Worm (Caenorhabditis elegans): ENCODE measurements around the gene str-13.

Gene str-13

ce11 chrV:2739607-2740006 lies 12.6 kb upstream of the str-13 start:
- TF ChIP-seq ceh-36 (tag; optimal IDR thresholded peaks at IDR 0.05): no peak
- no peak for TF ChIP-seq pes-1 (GFP tag; IDR thresholded peaks at IDR 0.05)
- no peak for TF ChIP-seq hmg-4 (GFP tag; optimal IDR thresholded peaks at IDR 0.05)
- TF ChIP-seq flt-1 (GFP tag; IDR thresholded peaks at IDR 0.05): no peak
- TF ChIP-seq tbx-37 (GFP tag; conservative IDR thresholded peaks at IDR 0.05): no peak

- no peak for TF ChIP-seq ceh-36 (tag; optimal IDR thresholded peaks at IDR 0.05)
- TF ChIP-seq flt-1 (GFP tag; IDR thresholded peaks at IDR 0.05): no peak
- TF ChIP-seq aly-1 (tag; optimal IDR thresholded peaks at IDR 0.05): no peak
- TF ChIP-seq ets-7 (tag; optimal IDR thresholded peaks at IDR 0.05): no peak
- no peak for TF ChIP-seq ama-1 (optimal IDR thresholded peaks at IDR 0.05)
- no peak for TF ChIP-seq tbx-11 (GFP tag; IDR thresholded peaks at IDR 0.05)
- TF ChIP-seq ceh-13 (GFP tag; optimal IDR thresholded peaks at IDR 0.05): no peak
- TF ChIP-seq pes-1 (GFP tag; IDR thresholded peaks at IDR 0.05): no peak
- TF ChIP-seq B0310.2 (tag; optimal IDR thresholded peaks at IDR 0.05): no peak
- no peak for TF ChIP-seq hnd-1 (tag; optimal IDR thresholded peaks at IDR 0.05)
- no peak for TF ChIP-seq sea-1 (GFP tag; conservative IDR thresholded peaks at IDR 0.05)
- TF ChIP-seq scrt-1 (GFP tag; IDR thresholded peaks at IDR 0.05): no peak
- no peak for TF ChIP-seq hmbx-1 (tag; optimal IDR thresholded peaks at IDR 0.05)
- TF ChIP-seq tbx-37 (GFP tag; conservative IDR thresholded peaks at IDR 0.05): no peak
- TF ChIP-seq hmg-4 (GFP tag; optimal IDR thresholded peaks at IDR 0.05): no peak
Observed at ce11 chrV:2738174-2738573, 11.2 kb upstream of the str-13 start, which contains the start of gene srg-56. Gene srg-56 (minus strand): TSS chrV:2738274.

- TF ChIP-seq sea-1 (GFP tag; conservative IDR thresholded peaks at IDR 0.05): no peak
- TF ChIP-seq ets-7 (tag; optimal IDR thresholded peaks at IDR 0.05): no peak
- TF ChIP-seq ama-1 (optimal IDR thresholded peaks at IDR 0.05): no peak
- no peak for TF ChIP-seq flt-1 (GFP tag; IDR thresholded peaks at IDR 0.05)
- no peak for TF ChIP-seq scrt-1 (GFP tag; IDR thresholded peaks at IDR 0.05)
- no peak for TF ChIP-seq tbx-37 (GFP tag; conservative IDR thresholded peaks at IDR 0.05)
- no peak for TF ChIP-seq tbx-11 (GFP tag; IDR thresholded peaks at IDR 0.05)
- no peak for TF ChIP-seq B0310.2 (tag; optimal IDR thresholded peaks at IDR 0.05)
- no peak for TF ChIP-seq F13C5.2 (tag; optimal IDR thresholded peaks at IDR 0.05)
- no peak for TF ChIP-seq hmg-4 (GFP tag; optimal IDR thresholded peaks at IDR 0.05)
- TF ChIP-seq ceh-36 (tag; optimal IDR thresholded peaks at IDR 0.05): no peak
- TF ChIP-seq hmbx-1 (tag; optimal IDR thresholded peaks at IDR 0.05): no peak
- no peak for TF ChIP-seq ceh-13 (GFP tag; optimal IDR thresholded peaks at IDR 0.05)
- TF ChIP-seq tra-4 (tag; optimal IDR thresholded peaks at IDR 0.05): no peak
- no peak for TF ChIP-seq pes-1 (GFP tag; IDR thresholded peaks at IDR 0.05)
Observed at ce11 chrV:2734360-2734759, 7.4 kb upstream of the str-13 start, which contains the start of gene srg-57. Gene srg-57 (minus strand): TSS chrV:2734460.

- TF ChIP-seq tbx-37 (GFP tag; conservative IDR thresholded peaks at IDR 0.05): no peak
- TF ChIP-seq flt-1 (GFP tag; IDR thresholded peaks at IDR 0.05): no peak
- no peak for TF ChIP-seq hmbx-1 (tag; optimal IDR thresholded peaks at IDR 0.05)
- TF ChIP-seq scrt-1 (GFP tag; IDR thresholded peaks at IDR 0.05): no peak
- TF ChIP-seq sea-1 (GFP tag; conservative IDR thresholded peaks at IDR 0.05): no peak
- no peak for TF ChIP-seq B0310.2 (tag; optimal IDR thresholded peaks at IDR 0.05)
- no peak for TF ChIP-seq ets-7 (tag; optimal IDR thresholded peaks at IDR 0.05)
- no peak for TF ChIP-seq ceh-13 (GFP tag; optimal IDR thresholded peaks at IDR 0.05)
- TF ChIP-seq hnd-1 (tag; optimal IDR thresholded peaks at IDR 0.05): no peak
- TF ChIP-seq hmg-4 (GFP tag; optimal IDR thresholded peaks at IDR 0.05): no peak
- no peak for TF ChIP-seq pes-1 (GFP tag; IDR thresholded peaks at IDR 0.05)
- no peak for TF ChIP-seq aly-1 (tag; optimal IDR thresholded peaks at IDR 0.05)
- no peak for TF ChIP-seq F13C5.2 (tag; optimal IDR thresholded peaks at IDR 0.05)
- no peak for TF ChIP-seq tra-4 (tag; optimal IDR thresholded peaks at IDR 0.05)
- no peak for TF ChIP-seq ama-1 (optimal IDR thresholded peaks at IDR 0.05)
Observed at ce11 chrV:2730784-2731480, 3.9 kb upstream of the str-13 start, which contains the start of gene dod-3. Gene dod-3 (minus strand): TSS chrV:2731098.

- TF ChIP-seq hnd-1 (tag; optimal IDR thresholded peaks at IDR 0.05) (no peak), sea-1 (GFP tag; conservative IDR thresholded peaks at IDR 0.05) (no peak), flt-1 (GFP tag; IDR thresholded peaks at IDR 0.05) (no peak), ceh-13 (GFP tag; optimal IDR thresholded peaks at IDR 0.05) (no peak), F13C5.2 (tag; optimal IDR thresholded peaks at IDR 0.05) (no peak), B0310.2 (tag; optimal IDR thresholded peaks at IDR 0.05) (no peak), tbx-37 (GFP tag; conservative IDR thresholded peaks at IDR 0.05) (no peak), pes-1 (GFP tag; IDR thresholded peaks at IDR 0.05) (no peak), ama-1 (optimal IDR thresholded peaks at IDR 0.05) (no peak), hmbx-1 (tag; optimal IDR thresholded peaks at IDR 0.05) (no peak), scrt-1 (GFP tag; IDR thresholded peaks at IDR 0.05) (no peak), ets-7 (tag; optimal IDR thresholded peaks at IDR 0.05) (no peak), ceh-36 (tag; optimal IDR thresholded peaks at IDR 0.05) (no peak), tbx-11 (GFP tag; IDR thresholded peaks at IDR 0.05) (no peak), aly-1 (tag; optimal IDR thresholded peaks at IDR 0.05) (no peak), hmg-4 (GFP tag; optimal IDR thresholded peaks at IDR 0.05) (no peak), tra-4 (tag; optimal IDR thresholded peaks at IDR 0.05) (no peak)
Observed at ce11 chrV:2728236-2728635, 1.2 kb upstream of the str-13 start, which contains the start of gene str-33. Gene str-33 (plus strand): TSS chrV:2728536.

- no peak for TF ChIP-seq B0310.2 (tag; optimal IDR thresholded peaks at IDR 0.05)
- no peak for TF ChIP-seq hnd-1 (tag; optimal IDR thresholded peaks at IDR 0.05)
- TF ChIP-seq ceh-36 (tag; optimal IDR thresholded peaks at IDR 0.05): no peak
- no peak for TF ChIP-seq tbx-11 (GFP tag; IDR thresholded peaks at IDR 0.05)
- no peak for TF ChIP-seq tra-4 (tag; optimal IDR thresholded peaks at IDR 0.05)
- TF ChIP-seq F13C5.2 (tag; optimal IDR thresholded peaks at IDR 0.05): no peak
- no peak for TF ChIP-seq ets-7 (tag; optimal IDR thresholded peaks at IDR 0.05)
- no peak for TF ChIP-seq flt-1 (GFP tag; IDR thresholded peaks at IDR 0.05)
- TF ChIP-seq hmbx-1 (tag; optimal IDR thresholded peaks at IDR 0.05): no peak
- TF ChIP-seq ama-1 (optimal IDR thresholded peaks at IDR 0.05): no peak
- TF ChIP-seq scrt-1 (GFP tag; IDR thresholded peaks at IDR 0.05): no peak
- TF ChIP-seq aly-1 (tag; optimal IDR thresholded peaks at IDR 0.05): no peak
- no peak for TF ChIP-seq ceh-13 (GFP tag; optimal IDR thresholded peaks at IDR 0.05)
- TF ChIP-seq tbx-37 (GFP tag; conservative IDR thresholded peaks at IDR 0.05): no peak
- no peak for TF ChIP-seq hmg-4 (GFP tag; optimal IDR thresholded peaks at IDR 0.05)
- no peak for TF ChIP-seq sea-1 (GFP tag; conservative IDR thresholded peaks at IDR 0.05)
Observed at ce11 chrV:2725225-2725624, 1.8 kb downstream of the str-13 start, which contains the start of gene srg-59. Gene srg-59 (minus strand): TSS chrV:2725325.
